Worm (Caenorhabditis elegans): ENCODE measurements around the gene str-116.
"Not testable (repeated sequence)": the region's sequence is repeated elsewhere in the genome, so short reads cannot be mapped to it uniquely, and the experiment has no call there.

str-116 gene

DNA sequence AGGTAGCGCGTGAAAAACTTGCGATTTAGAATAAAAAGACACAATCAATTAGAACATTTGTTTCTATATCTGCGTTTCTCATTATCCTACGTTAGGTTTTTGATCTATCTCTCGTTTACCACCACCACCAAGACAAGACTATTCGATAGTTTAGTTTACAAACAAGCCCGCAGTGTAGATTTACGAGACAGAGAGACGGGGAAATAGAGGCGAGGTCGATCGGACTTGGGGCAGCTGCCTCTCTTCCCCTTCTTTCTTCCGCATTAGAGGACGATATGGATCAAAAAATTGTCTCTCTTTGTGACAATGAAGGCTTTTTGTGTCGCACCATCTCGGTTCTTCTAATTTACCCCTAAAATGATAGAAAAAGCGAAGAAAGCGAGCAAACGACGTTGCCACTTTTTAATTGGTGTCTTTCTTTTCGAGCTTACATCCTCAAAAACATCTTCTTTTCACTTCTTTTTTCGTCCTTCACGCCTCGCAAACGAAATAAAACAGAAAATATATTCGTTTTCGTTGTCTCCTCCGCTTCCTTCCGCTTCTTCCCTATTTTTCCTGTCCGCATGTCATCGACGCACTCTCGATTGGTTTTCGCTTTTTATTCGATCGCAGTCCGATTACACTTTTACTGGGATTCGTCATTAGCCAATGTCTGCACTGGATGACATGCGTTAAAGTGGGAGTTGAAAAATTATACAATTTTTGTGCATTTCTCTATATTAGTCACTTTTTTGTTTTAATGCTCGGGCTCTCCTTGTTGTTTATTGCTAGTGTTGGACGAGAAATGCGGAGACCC lies 14.8 kb downstream of the str-116 start:
- TF ChIP-seq lin-54 (GFP tag; optimal IDR thresholded peaks at IDR 0.05) (no peak), F22D6.2 (tag; optimal IDR thresholded peaks at IDR 0.05) (no peak), rcor-1 (GFP tag; IDR thresholded peaks at IDR 0.05) (no peak), aptf-3 (GFP tag; IDR thresholded peaks at IDR 0.05) (no peak), ztf-26 (tag; optimal IDR thresholded peaks at IDR 0.05) (no peak), mel-28 (tag; optimal IDR thresholded peaks at IDR 0.05; ENCODE audit: borderline replicate concordance) (no peak), F57C9.4 (tag; optimal IDR thresholded peaks at IDR 0.05) (no peak), lin-35 (GFP tag; optimal IDR thresholded peaks at IDR 0.05) (no peak), akir-1 (GFP tag; optimal IDR thresholded peaks at IDR 0.05) (no peak), attf-5 (GFP tag; optimal IDR thresholded peaks at IDR 0.05) (no peak), lsy-27 (tag; optimal IDR thresholded peaks at IDR 0.05; ENCODE audit: borderline replicate concordance, insufficient read depth) (no peak), Y56A3A.18 (GFP tag; IDR thresholded peaks at IDR 0.05) (no peak), dpl-1 (GFP tag; optimal IDR thresholded peaks at IDR 0.05) (no peak), tbx-9 (tag; optimal IDR thresholded peaks at IDR 0.05; ENCODE audit: borderline replicate concordance) (no peak), F55B11.4 (tag; optimal IDR thresholded peaks at IDR 0.05; ENCODE audit: borderline replicate concordance, insufficient read depth) (no peak)

DNA sequence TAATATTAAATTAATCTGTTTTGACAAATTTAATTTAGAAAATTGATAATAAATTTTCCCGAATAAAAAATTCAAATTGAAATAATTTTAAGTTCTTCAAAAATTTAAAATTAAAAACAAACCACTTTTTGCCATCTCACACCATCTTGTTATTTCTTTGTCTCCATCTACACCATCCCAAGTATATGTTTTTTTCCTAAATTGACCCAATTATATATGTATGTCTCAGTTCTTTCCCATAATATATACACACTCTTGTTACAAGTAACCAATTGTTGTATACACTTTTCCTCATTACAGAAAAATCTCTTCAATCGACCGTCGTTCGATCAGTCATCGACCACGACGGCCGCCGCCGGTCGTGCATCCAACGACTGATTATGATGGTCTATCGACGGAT lies 15.5 kb downstream of the str-116 start, which contains the start of gene gly-20:
Gene gly-20, plus strand, starts transcription at position 301 of the 400 bp plus-strand sequence.
- TF ChIP-seq ekl-4 (GFP tag; IDR thresholded peaks at IDR 0.05) = no peak
- TF ChIP-seq dpff-1 (tag; optimal IDR thresholded peaks at IDR 0.05) = no peak
- TF ChIP-seq lsy-27 (tag; optimal IDR thresholded peaks at IDR 0.05; ENCODE audit: borderline replicate concordance, insufficient read depth) = no peak
- TF ChIP-seq hmg-1.2 (GFP tag; IDR thresholded peaks at IDR 0.05) = no peak
- TF ChIP-seq K12H6.12 (tag; optimal IDR thresholded peaks at IDR 0.05) = no peak

DNA sequence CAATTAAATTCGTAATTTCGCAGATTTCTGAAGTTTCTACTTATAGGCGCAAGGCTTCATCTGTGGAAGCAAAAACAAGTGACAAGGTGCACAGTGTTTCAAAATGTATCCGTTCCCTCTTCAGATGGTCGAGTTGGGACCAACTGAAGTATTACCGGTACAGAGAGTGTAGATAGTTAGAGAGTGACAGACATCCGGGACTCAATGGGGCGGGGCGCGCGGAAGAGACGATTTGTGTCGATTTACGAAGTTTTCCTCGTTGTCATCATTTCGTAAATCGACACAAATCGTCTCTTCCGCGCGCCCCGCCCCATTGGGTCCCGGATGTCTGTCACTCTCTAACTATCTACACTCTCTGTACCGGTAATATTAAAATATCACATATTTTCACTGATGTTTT lies 19.3 kb downstream of the str-116 start, which contains the start of gene C03E10.3:
Gene C03E10.3, plus strand, starts transcription at position 301 of the 400 bp plus-strand sequence.
- TF ChIP-seq hsf-1 (GFP tag; IDR thresholded peaks at IDR 0.05); sptf-2 (GFP tag; optimal IDR thresholded peaks at IDR 0.05); snpc-4 (GFP tag; optimal IDR thresholded peaks at IDR 0.05); snpc-4 (tag; optimal IDR thresholded peaks at IDR 0.05): not testable (repeated sequence)

DNA sequence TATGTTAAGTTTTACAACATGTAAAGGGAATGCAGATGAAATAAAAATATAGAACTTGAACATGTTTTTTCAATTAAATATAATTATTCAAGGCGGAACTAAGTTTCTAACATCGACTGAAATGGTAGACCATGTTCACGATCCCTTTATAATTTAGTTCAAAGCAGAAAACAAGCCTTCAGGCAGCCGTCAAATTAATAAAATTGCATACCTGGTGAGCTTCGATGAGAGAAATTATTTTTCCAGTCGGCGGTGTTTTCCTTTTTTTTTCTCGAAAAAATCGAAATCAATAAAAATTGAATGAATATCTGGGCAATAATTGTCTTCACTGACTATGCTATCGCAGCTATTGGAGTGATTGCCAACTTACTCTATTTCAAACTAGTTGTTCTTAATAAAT lies 24.1 kb downstream of the str-116 start, which contains the start of gene C03E10.1:
Gene C03E10.1, plus strand, starts transcription at position 301 of the 400 bp plus-strand sequence.
- no peak for TF ChIP-seq ceh-27 (GFP tag; optimal IDR thresholded peaks at IDR 0.05)
- TF ChIP-seq K12H6.12 (tag; optimal IDR thresholded peaks at IDR 0.05) = no peak
- no peak for TF ChIP-seq F22D6.2 (tag; optimal IDR thresholded peaks at IDR 0.05)
- no peak for TF ChIP-seq B0261.1 (tag; optimal IDR thresholded peaks at IDR 0.05)
- no peak for TF ChIP-seq ekl-4 (GFP tag; IDR thresholded peaks at IDR 0.05)
- TF ChIP-seq lin-35 (GFP tag; optimal IDR thresholded peaks at IDR 0.05) = no peak
- no peak for TF ChIP-seq madf-6 (GFP tag; IDR thresholded peaks at IDR 0.05)
- no peak for TF ChIP-seq nfyb-1 (GFP tag; IDR thresholded peaks at IDR 0.05)
- TF ChIP-seq F10E7.11 (tag; optimal IDR thresholded peaks at IDR 0.05) = no peak
- no peak for TF ChIP-seq tbp1 (GFP tag; optimal IDR thresholded peaks at IDR 0.05)
- TF ChIP-seq rpc-1 (optimal IDR thresholded peaks at IDR 0.05) = no peak
- TF ChIP-seq rpc-1 (tag; optimal IDR thresholded peaks at IDR 0.05) = no peak
- no peak for TF ChIP-seq bed-2 (GFP tag; IDR thresholded peaks at IDR 0.05)
- no peak for TF ChIP-seq efl-1 (GFP tag; optimal IDR thresholded peaks at IDR 0.05)
- TF ChIP-seq lin-40 (tag; optimal IDR thresholded peaks at IDR 0.05) = no peak
- TF ChIP-seq attf-5 (GFP tag; optimal IDR thresholded peaks at IDR 0.05) = no peak
- TF ChIP-seq F49E8.2 (tag; optimal IDR thresholded peaks at IDR 0.05; ENCODE audit: insufficient read depth) = no peak
- TF ChIP-seq T07F8.4 (tag; optimal IDR thresholded peaks at IDR 0.05) = no peak
- TF ChIP-seq nhr-90 (tag; optimal IDR thresholded peaks at IDR 0.05) = no peak
- TF ChIP-seq egrh-3 (GFP tag; IDR thresholded peaks at IDR 0.05) = no peak
- TF ChIP-seq egl-18 (GFP tag; IDR thresholded peaks at IDR 0.05) = no peak
